Fruit fly (Drosophila melanogaster): ENCODE results near the gene Surf4.

Surf4 gene

dm6 chr3R:15316326-15316725 lies 29.6 kb downstream of the Surf4 start, which contains the start of gene CG14866:
Gene CG14866, plus strand, starts transcription at chr3R:15316471.
- TF ChIP-seq CG8478 (optimal IDR thresholded peaks at IDR 0.05): no peak
- no peak for TF ChIP-seq CTCF (optimal IDR thresholded peaks at IDR 0.05)

dm6 chr3R:15313836-15314235 lies 32.1 kb downstream of the Surf4 start:
- TF ChIP-seq CTCF (optimal IDR thresholded peaks at IDR 0.05): no peak
- TF ChIP-seq CG8478 (optimal IDR thresholded peaks at IDR 0.05): no peak

dm6 chr3R:15310695-15311094 lies 35.3 kb downstream of the Surf4 start:
- TF ChIP-seq CG8478 (optimal IDR thresholded peaks at IDR 0.05) (no peak), CTCF (optimal IDR thresholded peaks at IDR 0.05) (no peak)

- TF ChIP-seq CTCF (optimal IDR thresholded peaks at IDR 0.05): no peak
These were observed 36.1 kb downstream of the Surf4 start, which contains the start of gene Tm2 for dm6 chr3R:15309924-15310323. Gene Tm2, plus strand, starts transcription at chr3R:15310193.

dm6 chr3R:15305246-15305645 lies 40.7 kb downstream of the Surf4 start:
- TF ChIP-seq CTCF (optimal IDR thresholded peaks at IDR 0.05) (no peak), CG8478 (optimal IDR thresholded peaks at IDR 0.05) (no peak)

- TF ChIP-seq CTCF (optimal IDR thresholded peaks at IDR 0.05): no peak
These were observed 48.1 kb downstream of the Surf4 start for dm6 chr3R:15297904-15298303.

- TF ChIP-seq CG8478 (optimal IDR thresholded peaks at IDR 0.05) (no peak), CTCF (optimal IDR thresholded peaks at IDR 0.05) (no peak)
These were observed 52.1 kb downstream of the Surf4 start for dm6 chr3R:15293878-15294350.

Measured in S2 (cell line).